Fruit fly (Drosophila melanogaster): ENCODE results near the gene CG2962.

The CG2962 gene

dm6 chrX:10261172-10261571, 44.7 kb upstream of the CG2962 start:
- TF ChIP-seq CG12605 (GFP tag; IDR thresholded peaks at IDR 0.05) (no peak), CG32121 (GFP tag; IDR thresholded peaks at IDR 0.05) (no peak), CG10348 (GFP tag; IDR thresholded peaks at IDR 0.05) (no peak), Pif1B (GFP tag; optimal IDR thresholded peaks at IDR 0.05) (no peak), CG34367 (tag; optimal IDR thresholded peaks at IDR 0.05) (no peak)

- TF ChIP-seq CG14655 (GFP tag; optimal IDR thresholded peaks at IDR 0.05) (no peak), CG12605 (GFP tag; IDR thresholded peaks at IDR 0.05) (no peak), rn (GFP tag; IDR thresholded peaks at IDR 0.05) (no peak), Pif1B (GFP tag; optimal IDR thresholded peaks at IDR 0.05) (no peak), CG10348 (GFP tag; IDR thresholded peaks at IDR 0.05) (no peak), CG17806 (tag; optimal IDR thresholded peaks at IDR 0.05) (no peak), CG8159 (tag; optimal IDR thresholded peaks at IDR 0.05) (no peak), CG34367 (tag; optimal IDR thresholded peaks at IDR 0.05) (no peak)
These were observed 43.1 kb upstream of the CG2962 start for dm6 chrX:10259524-10259923.

- TF ChIP-seq CG8159 (tag; optimal IDR thresholded peaks at IDR 0.05) (no peak), Ets98B (GFP tag; IDR thresholded peaks at IDR 0.05) (no peak), CG15710 (tag; optimal IDR thresholded peaks at IDR 0.05) (no peak), CG32121 (GFP tag; IDR thresholded peaks at IDR 0.05) (no peak), CG10348 (GFP tag; IDR thresholded peaks at IDR 0.05) (no peak), CG13204 (GFP tag; optimal IDR thresholded peaks at IDR 0.05) (no peak), CG34367 (tag; optimal IDR thresholded peaks at IDR 0.05) (no peak), fd96Ca (GFP tag; IDR thresholded peaks at IDR 0.05) (no peak), CG14655 (GFP tag; optimal IDR thresholded peaks at IDR 0.05) (no peak), CG4496 (GFP tag; IDR thresholded peaks at IDR 0.05) (no peak), CG8301 (tag; optimal IDR thresholded peaks at IDR 0.05) (no peak), CG17806 (tag; optimal IDR thresholded peaks at IDR 0.05) (no peak)
These were observed 39.8 kb upstream of the CG2962 start for dm6 chrX:10256228-10256627.

- TF ChIP-seq Ets98B (GFP tag; IDR thresholded peaks at IDR 0.05) (no peak), CG4496 (GFP tag; IDR thresholded peaks at IDR 0.05) (peak; percentile 57; the same call in 2 of the 3 replicates)
These were observed 36.3 kb upstream of the CG2962 start for dm6 chrX:10252745-10253144.

- TF ChIP-seq CG32121 (GFP tag; IDR thresholded peaks at IDR 0.05) (peak; percentile 27), Snoo (tag; optimal IDR thresholded peaks at IDR 0.05) (no peak), CG10348 (GFP tag; IDR thresholded peaks at IDR 0.05) (no peak), Pif1A (GFP tag; optimal IDR thresholded peaks at IDR 0.05) (no peak), gl (tag; optimal IDR thresholded peaks at IDR 0.05) (no peak), D1 (tag; optimal IDR thresholded peaks at IDR 0.05) (no peak), CG8301 (tag; optimal IDR thresholded peaks at IDR 0.05) (peak; percentile 1), CG12605 (GFP tag; IDR thresholded peaks at IDR 0.05) (no peak), fd96Ca (GFP tag; IDR thresholded peaks at IDR 0.05) (no peak), CG34367 (tag; optimal IDR thresholded peaks at IDR 0.05) (no peak), CG17806 (tag; optimal IDR thresholded peaks at IDR 0.05) (no peak), CG14655 (GFP tag; optimal IDR thresholded peaks at IDR 0.05) (no peak), Ets98B (GFP tag; IDR thresholded peaks at IDR 0.05) (no peak), CG9948 (tag; optimal IDR thresholded peaks at IDR 0.05) (no peak), EcR (GFP tag; optimal IDR thresholded peaks at IDR 0.05) (no peak), CG4496 (GFP tag; IDR thresholded peaks at IDR 0.05) (no peak)
These were observed 34.2 kb upstream of the CG2962 start for dm6 chrX:10250659-10251058.

- TF ChIP-seq CG34367 (tag; optimal IDR thresholded peaks at IDR 0.05): no peak
- TF ChIP-seq CG17806 (tag; optimal IDR thresholded peaks at IDR 0.05): no peak
These were observed 33.6 kb upstream of the CG2962 start for dm6 chrX:10250017-10250416.

dm6 chrX:10247366-10247765, 30.9 kb upstream of the CG2962 start:
- TF ChIP-seq CG8159 (tag; optimal IDR thresholded peaks at IDR 0.05): no peak
- no peak for TF ChIP-seq CG17806 (tag; optimal IDR thresholded peaks at IDR 0.05)
- TF ChIP-seq CG4496 (GFP tag; IDR thresholded peaks at IDR 0.05): peak; percentile 33; the same call in 1 of the 3 replicates
- peak; percentile 40; the same call in 1 of the 2 replicates for TF ChIP-seq CG32121 (GFP tag; IDR thresholded peaks at IDR 0.05)
- peak; percentile 41; the same call in 1 of the 3 replicates for TF ChIP-seq fd96Ca (GFP tag; IDR thresholded peaks at IDR 0.05)
- peak; percentile 30; the same call in 1 of the 2 replicates for TF ChIP-seq Ets98B (GFP tag; IDR thresholded peaks at IDR 0.05)

- TF ChIP-seq CG9948 (tag; optimal IDR thresholded peaks at IDR 0.05) (no peak), Ets98B (GFP tag; IDR thresholded peaks at IDR 0.05) (0 out of 2 replicates have a peak, but pooled peaks have one; percentile 13), CG14655 (GFP tag; optimal IDR thresholded peaks at IDR 0.05) (peak; percentile 16), CG4496 (GFP tag; IDR thresholded peaks at IDR 0.05) (0 out of 3 replicates have a peak, but pooled peaks have one; percentile 29), CG15710 (tag; optimal IDR thresholded peaks at IDR 0.05) (no peak)
These were observed 28.3 kb upstream of the CG2962 start for dm6 chrX:10244763-10245162.

Data from whole organism, pupa.